Comparison of ENCODE assay signal across 2 fruit fly cellular contexts in genomic region chr2L:1135495-1135894, dm6.
TF ChIP-seq lines count a peak whose summit lies in the region.

No protein-coding gene starts in this region.

TF ChIP-seq in whole organism, embryonic, 481 proteins besides CTCF, POLR2A, EP300 and RAD21 (continued from another document):
- peak; percentile 34 for TF ChIP-seq CG15269 (tag; optimal IDR thresholded peaks at IDR 0.05; lab: Kevin White, UChicago)
- TF ChIP-seq az2 (GFP tag; optimal IDR thresholded peaks at IDR 0.05; lab: Kevin White, UChicago): peak; percentile 8
- TF ChIP-seq HLH3B (GFP tag; IDR thresholded peaks at IDR 0.05; lab: Robert Waterston, UW): no peak
- TF ChIP-seq Xbp1 (GFP tag; optimal IDR thresholded peaks at IDR 0.05; lab: Kevin White, UChicago): peak; percentile 24
- TF ChIP-seq Six4 (GFP tag; optimal IDR thresholded peaks at IDR 0.05; lab: Kevin White, UChicago): no peak
- TF ChIP-seq CG31441 (GFP tag; IDR thresholded peaks at IDR 0.05; lab: Robert Waterston, UW): 0 out of 2 replicates have a peak, but pooled peaks have one; percentile 30
- peak; percentile 40 for TF ChIP-seq Sox102F (GFP tag; optimal IDR thresholded peaks at IDR 0.05; lab: Kevin White, UChicago)
- TF ChIP-seq CG12219 (GFP tag; optimal IDR thresholded peaks at IDR 0.05; lab: Kevin White, UChicago): no peak
- no peak for TF ChIP-seq CG4730 (GFP tag; IDR thresholded peaks at IDR 0.05; lab: Robert Waterston, UW)
- TF ChIP-seq CG13775 (GFP tag; optimal IDR thresholded peaks at IDR 0.05; lab: Kevin White, UChicago): peak; percentile 16
- TF ChIP-seq CG12391 (tag; optimal IDR thresholded peaks at IDR 0.05; lab: Kevin White, UChicago): peak; percentile 34
- TF ChIP-seq Asciz (GFP tag; optimal IDR thresholded peaks at IDR 0.05; lab: Kevin White, UChicago): no peak
- peak; percentile 5 for TF ChIP-seq phol (tag; optimal IDR thresholded peaks at IDR 0.05; lab: Kevin White, UChicago)
- no peak for TF ChIP-seq Dref (GFP tag; IDR thresholded peaks at IDR 0.05; lab: Robert Waterston, UW)
- TF ChIP-seq CG7839 (tag; optimal IDR thresholded peaks at IDR 0.05; lab: Kevin White, UChicago): peak; percentile 19
- peak; percentile 32; the same call in 1 of the 2 replicates for TF ChIP-seq slbo (GFP tag; IDR thresholded peaks at IDR 0.05; lab: Robert Waterston, UW)
- TF ChIP-seq dmrt99B (tag; optimal IDR thresholded peaks at IDR 0.05; lab: Kevin White, UChicago): peak; percentile 17
- no peak for TF ChIP-seq CG4404 (GFP tag; IDR thresholded peaks at IDR 0.05; lab: Robert Waterston, UW)
- TF ChIP-seq prd (optimal IDR thresholded peaks at IDR 0.05; lab: Kevin White, UChicago): no peak
- TF ChIP-seq prd (GFP tag; IDR thresholded peaks at IDR 0.05; lab: Robert Waterston, UW): 0 out of 3 replicates have a peak, but pooled peaks have one; percentile 10
- TF ChIP-seq emc (GFP tag; optimal IDR thresholded peaks at IDR 0.05; lab: Kevin White, UChicago): no peak
- peak; percentile 60 for TF ChIP-seq CG2678 (tag; optimal IDR thresholded peaks at IDR 0.05; lab: Kevin White, UChicago)
- TF ChIP-seq CG30431 (GFP tag; optimal IDR thresholded peaks at IDR 0.05; lab: Kevin White, UChicago): no peak
- peak; percentile 28 for TF ChIP-seq cwo (GFP tag; optimal IDR thresholded peaks at IDR 0.05; lab: Kevin White, UChicago)
- TF ChIP-seq CG10147 (GFP tag; optimal IDR thresholded peaks at IDR 0.05; lab: Kevin White, UChicago): peak; percentile 31
- no peak for TF ChIP-seq CG15073 (GFP tag; optimal IDR thresholded peaks at IDR 0.05; lab: Kevin White, UChicago)
- TF ChIP-seq HHEX (GFP tag; optimal IDR thresholded peaks at IDR 0.05; lab: Kevin White, UChicago): peak; percentile 7
- no peak for TF ChIP-seq Dad (GFP tag; optimal IDR thresholded peaks at IDR 0.05; lab: Kevin White, UChicago)
- 0 out of 3 replicates have a peak, but pooled peaks have one; percentile 33 for TF ChIP-seq row (GFP tag; IDR thresholded peaks at IDR 0.05; lab: Robert Waterston, UW)
- peak; percentile 15 for TF ChIP-seq Hr3 (GFP tag; optimal IDR thresholded peaks at IDR 0.05; lab: Kevin White, UChicago)
- peak; percentile 16 for TF ChIP-seq CG12659 (GFP tag; optimal IDR thresholded peaks at IDR 0.05; lab: Kevin White, UChicago)
- TF ChIP-seq CG17385 (GFP tag; optimal IDR thresholded peaks at IDR 0.05; lab: Kevin White, UChicago): peak; percentile 7
- TF ChIP-seq lola (GFP tag; optimal IDR thresholded peaks at IDR 0.05; lab: Kevin White, UChicago): no peak
- no peak for TF ChIP-seq gfzf (GFP tag; optimal IDR thresholded peaks at IDR 0.05; lab: Kevin White, UChicago)
- TF ChIP-seq bcd (GFP tag; optimal IDR thresholded peaks at IDR 0.05; lab: Kevin White, UChicago): peak; percentile 22
- TF ChIP-seq Sry-β (GFP tag; optimal IDR thresholded peaks at IDR 0.05; lab: Kevin White, UChicago): no peak
- TF ChIP-seq sens (GFP tag; lab: Kevin White, UChicago): peak; percentile 45
- no peak for TF ChIP-seq CG10462 (GFP tag; optimal IDR thresholded peaks at IDR 0.05; lab: Kevin White, UChicago)
- TF ChIP-seq Nf-YA (GFP tag; IDR thresholded peaks at IDR 0.05; lab: Robert Waterston, UW): no peak
- no peak for TF ChIP-seq sisA (GFP tag; IDR thresholded peaks at IDR 0.05; lab: Robert Waterston, UW)
- no peak for TF ChIP-seq nerfin-1 (tag; optimal IDR thresholded peaks at IDR 0.05; lab: Kevin White, UChicago)
- peak; percentile 63 for TF ChIP-seq Meics (GFP tag; optimal IDR thresholded peaks at IDR 0.05; lab: Kevin White, UChicago)
- TF ChIP-seq Hmr (GFP tag; optimal IDR thresholded peaks at IDR 0.05; lab: Kevin White, UChicago): peak; percentile 67
- TF ChIP-seq CG7372 (GFP tag; IDR thresholded peaks at IDR 0.05; lab: Robert Waterston, UW): no peak
- no peak for TF ChIP-seq sug (tag; optimal IDR thresholded peaks at IDR 0.05; lab: Kevin White, UChicago)
- TF ChIP-seq Ravus (GFP tag; IDR thresholded peaks at IDR 0.05; lab: Robert Waterston, UW): no peak
- peak; percentile 71 for TF ChIP-seq CG18599 (GFP tag; optimal IDR thresholded peaks at IDR 0.05; lab: Kevin White, UChicago)
- TF ChIP-seq Dek (tag; optimal IDR thresholded peaks at IDR 0.05; lab: Kevin White, UChicago): peak; percentile 29
- no peak for TF ChIP-seq CG1647 (GFP tag; optimal IDR thresholded peaks at IDR 0.05; lab: Kevin White, UChicago)
- TF ChIP-seq CG10431 (GFP tag; optimal IDR thresholded peaks at IDR 0.05; lab: Kevin White, UChicago): no peak
- TF ChIP-seq pan (optimal IDR thresholded peaks at IDR 0.05; lab: Kevin White, UChicago): no peak
- TF ChIP-seq pan (GFP tag; optimal IDR thresholded peaks at IDR 0.05 in 1 of 2, IDR thresholded peaks at IDR 0.05 in 1 of 2): no peak
- peak; percentile 19 for TF ChIP-seq CG2712 (tag; optimal IDR thresholded peaks at IDR 0.05; lab: Kevin White, UChicago)
- peak; percentile 50 for TF ChIP-seq Fer1 (GFP tag; optimal IDR thresholded peaks at IDR 0.05; lab: Kevin White, UChicago)
- no peak for TF ChIP-seq CG5953 (GFP tag; IDR thresholded peaks at IDR 0.05; lab: Robert Waterston, UW)
- peak; percentile 12; the same call in 1 of the 2 replicates for TF ChIP-seq CG9932 (GFP tag; IDR thresholded peaks at IDR 0.05; lab: Robert Waterston, UW)
- TF ChIP-seq CG14965 (GFP tag; optimal IDR thresholded peaks at IDR 0.05; lab: Kevin White, UChicago; ENCODE audit: borderline replicate concordance): no peak
- TF ChIP-seq CrebB (tag; optimal IDR thresholded peaks at IDR 0.05; lab: Kevin White, UChicago): no peak
- no peak for TF ChIP-seq so (GFP tag; IDR thresholded peaks at IDR 0.05; lab: Robert Waterston, UW)
- peak; percentile 44 for TF ChIP-seq CG8924 (tag; optimal IDR thresholded peaks at IDR 0.05; lab: Kevin White, UChicago)
- TF ChIP-seq disco-r (GFP tag; optimal IDR thresholded peaks at IDR 0.05; lab: Kevin White, UChicago): no peak
- peak; percentile 56 for TF ChIP-seq CG7556 (GFP tag; optimal IDR thresholded peaks at IDR 0.05; lab: Kevin White, UChicago)
- peak; percentile 29 for TF ChIP-seq CG9727 (GFP tag; optimal IDR thresholded peaks at IDR 0.05; lab: Kevin White, UChicago)

TF ChIP-seq in whole organism, prepupa, 60 proteins besides CTCF, POLR2A, EP300 and RAD21 (continued from another document):
- no peak for TF ChIP-seq Hr38 (GFP tag; optimal IDR thresholded peaks at IDR 0.05; lab: Kevin White, UChicago)
- no peak for TF ChIP-seq esn (GFP tag; optimal IDR thresholded peaks at IDR 0.05; lab: Kevin White, UChicago)
